Fruit fly (Drosophila melanogaster) whole organism, pupa: ENCODE data around the gene CG33630.

Source experiments
- CG13204 ChIP-seq: fragments of 200-800 bp; sonication (Bioruptor generic); optimal IDR thresholded peaks from 2 replicates; lab custom pipeline; 2018; ENCODE audit warnings: missing biosample characterization, mild to moderate bottlenecking, missing genetic modification characterization, moderate library complexity
- CG14655 ChIP-seq: fragments of 200-800 bp; sonication (Bioruptor generic); optimal IDR thresholded peaks from 3 replicates; lab custom pipeline; 2017; ENCODE audit warnings: mild to moderate bottlenecking, missing biosample characterization, missing genetic modification reagents, missing genetic modification characterization
- CG15710 ChIP-seq: fragments of 200-800 bp; sonication (Bioruptor generic); optimal IDR thresholded peaks from 2 replicates; lab custom pipeline; 2018; ENCODE audit warnings: missing biosample characterization, mild to moderate bottlenecking, missing genetic modification characterization, moderate library complexity
- CG17806 ChIP-seq: fragments of 200-800 bp; sonication (Bioruptor generic); optimal IDR thresholded peaks from 2 replicates; lab custom pipeline; 2018; ENCODE audit warnings: missing biosample characterization, mild to moderate bottlenecking, missing genetic modification characterization, moderate library complexity
- CG32121 ChIP-seq: fragments of 200-800 bp; sonication (Bioruptor generic); IDR thresholded peaks from 2 replicates; pipeline ENCODE4 v1.3.6; 2022; ENCODE audit warnings: missing biosample characterization, missing genetic modification characterization
- CG34367 ChIP-seq: fragments of 200-800 bp; sonication (Bioruptor generic); optimal IDR thresholded peaks from 2 replicates; lab custom pipeline; 2018; ENCODE audit warnings: missing biosample characterization, mild to moderate bottlenecking, missing genetic modification characterization
- CG8301 ChIP-seq: fragments of 200-800 bp; sonication (Bioruptor generic); optimal IDR thresholded peaks from 2 replicates; lab custom pipeline; 2018; ENCODE audit warnings: missing biosample characterization, mild to moderate bottlenecking, missing genetic modification characterization
- CG9948 ChIP-seq: fragments of 200-800 bp; sonication (Bioruptor generic); optimal IDR thresholded peaks from 2 replicates; lab custom pipeline; 2018; ENCODE audit warnings: missing biosample characterization, mild to moderate bottlenecking, missing genetic modification characterization, moderate library complexity
- D1 ChIP-seq: fragments of 200-800 bp; sonication (Bioruptor generic); optimal IDR thresholded peaks from 2 replicates; lab custom pipeline; 2018; ENCODE audit warnings: missing biosample characterization, mild to moderate bottlenecking, missing genetic modification characterization, moderate library complexity
- EcR ChIP-seq: fragments of 200-800 bp; sonication (Bioruptor generic); optimal IDR thresholded peaks from 3 replicates; lab custom pipeline; 2019; ENCODE audit warnings: missing biosample characterization, missing genetic modification characterization, mild to moderate bottlenecking, moderate library complexity, missing genetic modification reagents
- Ets98B ChIP-seq: fragments of 200-800 bp; sonication (Bioruptor generic); IDR thresholded peaks from 2 replicates; pipeline ENCODE4 v1.3.6; 2022; ENCODE audit warnings: missing biosample characterization, missing genetic modification characterization
- Pif1B ChIP-seq: fragments of 200-800 bp; sonication (Bioruptor generic); optimal IDR thresholded peaks from 3 replicates; lab custom pipeline; 2016; ENCODE audit warnings: missing biosample characterization, missing genetic modification characterization
- Snoo ChIP-seq: fragments of 200-800 bp; sonication (Bioruptor generic); optimal IDR thresholded peaks from 3 replicates; lab custom pipeline; 2017; ENCODE audit warnings: missing biosample characterization, mild to moderate bottlenecking, missing genetic modification characterization, inconsistent platforms
- fd96Ca ChIP-seq: fragments of 200-800 bp; sonication (Bioruptor generic); IDR thresholded peaks from 3 replicates; pipeline ENCODE4 v1.3.6; 2022; ENCODE audit warnings: missing biosample characterization, missing genetic modification characterization

DNA sequence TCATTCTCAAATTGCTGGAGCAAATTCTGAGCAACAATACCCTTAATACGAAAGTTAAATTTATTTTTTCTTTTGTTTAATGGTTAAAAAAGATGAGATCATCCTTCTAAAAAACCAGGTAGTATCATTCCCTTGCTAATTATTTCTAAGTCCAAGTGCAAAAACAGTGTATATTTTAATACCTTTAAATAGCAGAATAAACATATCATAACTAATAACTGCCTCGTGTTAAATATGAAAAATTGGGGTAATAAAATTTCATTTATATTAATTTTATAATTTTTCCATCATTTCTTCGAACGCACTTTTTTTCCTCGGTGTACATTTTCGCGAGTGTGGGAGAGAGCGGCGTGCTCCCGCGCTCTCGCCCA is 49.4 kb downstream of the CG33630 start:
- no peak for TF ChIP-seq Pif1B (GFP tag; lab: Kevin White, UChicago)
- peak; percentile 36 for TF ChIP-seq D1
- no peak for TF ChIP-seq CG13204 (GFP tag; lab: Kevin White, UChicago)
- peak; percentile 11 for TF ChIP-seq CG9948 (tag; lab: Kevin White, UChicago)
- peak; percentile 56 for TF ChIP-seq CG8301 (tag; lab: Kevin White, UChicago)
- TF ChIP-seq EcR, result no peak
- no peak; the same call in 2 of the 3 replicates for TF ChIP-seq fd96Ca (GFP tag; lab: Robert Waterston, UW)
- TF ChIP-seq Ets98B, result no peak; the same call in 1 of the 2 replicates
- TF ChIP-seq CG32121, result peak; percentile 30; the same call in 1 of the 2 replicates
- no peak for TF ChIP-seq CG17806
- peak; percentile 11 for TF ChIP-seq Snoo
- peak; percentile 60 for TF ChIP-seq CG14655 (GFP tag; lab: Kevin White, UChicago)
- no peak for TF ChIP-seq CG34367 (tag; lab: Kevin White, UChicago)
- TF ChIP-seq CG15710 (tag; lab: Kevin White, UChicago), result peak; percentile 12
